Worm (Caenorhabditis elegans) whole organism, mixed stage, embryonic: ENCODE measurements around the gene srw-54.

Experiments
- elt-3 ChIP-seq: fragments of 150-350 bp; optimal IDR thresholded peaks from 2 replicates; lab custom pipeline; 2014; ENCODE audit warnings: missing biosample characterization, missing genetic modification characterization
- hlh-1 ChIP-seq: fragments of 150-350 bp; optimal IDR thresholded peaks from 2 replicates; lab custom pipeline; 2014; ENCODE audit warnings: missing biosample characterization, missing genetic modification reagents, missing genetic modification characterization
- lin-32 ChIP-seq: fragments of 200-800 bp; sonication (Bioruptor generic); optimal IDR thresholded peaks from 2 replicates; lab custom pipeline; 2018; ENCODE audit warnings: mild to moderate bottlenecking, missing genetic modification characterization, missing compliant biosample characterization
- nhr-12 ChIP-seq: fragments of 150-350 bp; optimal IDR thresholded peaks from 2 replicates; lab custom pipeline; 2014; ENCODE audit warnings: missing biosample characterization, missing genetic modification characterization
- zip-8 ChIP-seq: fragments of 150-350 bp; optimal IDR thresholded peaks from 2 replicates; lab custom pipeline; 2014; ENCODE audit warnings: missing biosample characterization, missing genetic modification characterization

ce11 chrV:16629600-16629999, 18.5 kb downstream of the srw-54 start, which contains the start of gene srd-21:
- no peak for TF ChIP-seq hlh-1 (tag; lab: Kevin White, UChicago)
- no peak for TF ChIP-seq nhr-12 (tag; lab: Kevin White, UChicago)
- no peak for TF ChIP-seq elt-3 (tag; lab: Kevin White, UChicago)
- no peak for TF ChIP-seq zip-8
- TF ChIP-seq lin-32: no peak
